Worm (Caenorhabditis elegans): ENCODE measurements around the gene C36C5.12.

- TF ChIP-seq ama-1 (optimal IDR thresholded peaks at IDR 0.05) (no peak), flt-1 (GFP tag; IDR thresholded peaks at IDR 0.05) (no peak), B0310.2 (tag; optimal IDR thresholded peaks at IDR 0.05) (no peak), ceh-13 (GFP tag; optimal IDR thresholded peaks at IDR 0.05) (no peak), sea-1 (GFP tag; conservative IDR thresholded peaks at IDR 0.05) (no peak)
Observed at ce11 chrV:3208940-3209339, 49.8 kb upstream of the C36C5.12 start.

Data from whole organism, early embryonic.